Fruit fly (Drosophila melanogaster) whole organism, prepupa: ENCODE results near the gene CG42266.

Experiments
- CG11762 ChIP-seq: fragments of 200-800 bp; sonication (Bioruptor generic); optimal IDR thresholded peaks from 3 replicates; lab custom pipeline; 2016; ENCODE audit warnings: missing biosample characterization, missing genetic modification characterization; ENCODE audit not compliant: insufficient read depth
- CG16779 ChIP-seq: fragments of 200-800 bp; sonication (Bioruptor generic); optimal IDR thresholded peaks from 3 replicates; lab custom pipeline; 2017; ENCODE audit warnings: missing biosample characterization, mild to moderate bottlenecking, missing genetic modification characterization
- CG31627 ChIP-seq: fragments of 200-800 bp; sonication (Bioruptor generic); optimal IDR thresholded peaks from 3 replicates; lab custom pipeline; 2016; ENCODE audit warnings: missing biosample characterization, missing genetic modification characterization
- CG34406 ChIP-seq: fragments of 200-800 bp; sonication (Bioruptor generic); optimal IDR thresholded peaks from 3 replicates; lab custom pipeline; 2016; ENCODE audit warnings: missing biosample characterization, missing genetic modification characterization
- CG6792 ChIP-seq: fragments of 200-800 bp; sonication (Bioruptor generic); optimal IDR thresholded peaks from 3 replicates; lab custom pipeline; 2016; ENCODE audit warnings: missing biosample characterization, missing genetic modification characterization
- Ets21C ChIP-seq: fragments of 200-800 bp; sonication (Bioruptor generic); optimal IDR thresholded peaks from 3 replicates; lab custom pipeline; 2016; ENCODE audit warnings: missing biosample characterization, missing genetic modification characterization
- Ets96B ChIP-seq: fragments of 200-800 bp; optimal IDR thresholded peaks from 2 replicates; lab custom pipeline; 2019; ENCODE audit warnings: missing biosample characterization, mild to moderate bottlenecking, missing genetic modification characterization, moderate library complexity
- Hr39 ChIP-seq: fragments of 200-800 bp; sonication (Bioruptor generic); optimal IDR thresholded peaks from 2 replicates; lab custom pipeline; 2016; ENCODE audit warnings: missing biosample characterization, missing genetic modification characterization
- Lpt ChIP-seq: fragments of 200-800 bp; sonication (Bioruptor generic); optimal IDR thresholded peaks from 3 replicates; lab custom pipeline; 2016; ENCODE audit warnings: missing biosample characterization, missing genetic modification characterization
- OdsH ChIP-seq: fragments of 200-800 bp; sonication (Bioruptor generic); optimal IDR thresholded peaks from 3 replicates; lab custom pipeline; 2016; ENCODE audit warnings: missing biosample characterization, missing genetic modification characterization
- fkh ChIP-seq: fragments of 200-800 bp; sonication (Bioruptor generic); optimal IDR thresholded peaks from 3 replicates; lab custom pipeline; 2017; ENCODE audit warnings: missing biosample characterization, mild to moderate bottlenecking, missing genetic modification characterization, moderate library complexity
- lz ChIP-seq: fragments of 200-800 bp; sonication (Bioruptor generic); optimal IDR thresholded peaks from 3 replicates; lab custom pipeline; 2016; ENCODE audit warnings: missing biosample characterization, missing genetic modification characterization
- net ChIP-seq: fragments of 200-800 bp; sonication (Bioruptor generic); optimal IDR thresholded peaks from 3 replicates; lab custom pipeline; 2016; ENCODE audit warnings: missing biosample characterization, missing genetic modification characterization
- svp ChIP-seq: fragments of 200-800 bp; sonication (Bioruptor generic); peaks from one replicate; lab custom pipeline; 2016; ENCODE audit warnings: missing biosample characterization, missing genetic modification characterization

DNA sequence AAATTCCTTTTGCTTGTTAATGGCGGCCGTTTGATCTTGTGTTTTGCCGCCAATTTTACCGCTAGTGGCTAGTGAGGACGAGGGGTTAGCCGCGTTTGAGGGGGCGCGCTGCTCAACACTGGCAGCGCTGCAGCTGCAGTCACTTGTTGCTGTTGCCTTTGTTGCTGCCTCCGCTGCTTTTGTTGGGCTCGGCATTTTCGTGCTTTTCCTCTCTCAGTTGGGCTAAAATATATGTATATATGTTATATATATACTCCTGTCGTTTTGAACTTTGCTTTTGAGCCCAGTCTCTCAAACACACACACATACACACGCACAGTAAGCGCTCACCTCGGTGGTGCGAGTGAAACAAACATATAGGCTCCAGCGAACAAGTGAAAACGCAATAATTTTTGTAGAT is 15.3 kb downstream of the CG42266 start:
- TF ChIP-seq Hr39 (GFP tag; lab: Kevin White, UChicago), result no peak
- no peak for TF ChIP-seq lz (GFP tag; lab: Kevin White, UChicago)
- no peak for TF ChIP-seq CG34406
- TF ChIP-seq CG6792 (GFP tag; lab: Kevin White, UChicago), result no peak
- TF ChIP-seq CG31627 (GFP tag; lab: Kevin White, UChicago), result no peak
- TF ChIP-seq OdsH (GFP tag; lab: Kevin White, UChicago), result no peak
- TF ChIP-seq Lpt (GFP tag; lab: Kevin White, UChicago), result no peak
- no peak for TF ChIP-seq fkh (GFP tag; lab: Kevin White, UChicago)
- peak; percentile 8 for TF ChIP-seq net
- TF ChIP-seq Ets96B (tag; lab: Kevin White, UChicago), result no peak
- TF ChIP-seq svp (GFP tag; lab: Kevin White, UChicago), result peak; percentile 89
- peak; percentile 58 for TF ChIP-seq CG16779 (tag; lab: Kevin White, UChicago)
- TF ChIP-seq Ets21C (GFP tag; lab: Kevin White, UChicago), result no peak
- no peak for TF ChIP-seq CG11762 (GFP tag; lab: Kevin White, UChicago)
